Fruit fly (Drosophila melanogaster) whole organism, embryonic: ENCODE measurements around the gene CG32847.

Source experiments
- CG10431 ChIP-seq: fragments of 200-800 bp; sonication (Bioruptor generic); optimal IDR thresholded peaks from 3 replicates; lab custom pipeline; 2018; ENCODE audit warnings: missing biosample characterization, mild to moderate bottlenecking, missing genetic modification characterization
- CG10959 ChIP-seq: fragments of 200-800 bp; sonication (Bioruptor generic); IDR thresholded peaks from 2 replicates; pipeline ENCODE4 v1.3.6; 2022; ENCODE audit warnings: missing biosample characterization, missing genetic modification characterization
- CG10979 ChIP-seq: fragments of 200-800 bp; sonication (Bioruptor generic); optimal IDR thresholded peaks from 2 replicates; lab custom pipeline; 2018; ENCODE audit warnings: missing biosample characterization, mild to moderate bottlenecking, missing genetic modification characterization, moderate library complexity
- CG14860 ChIP-seq: fragments of 200-800 bp; sonication (Bioruptor generic); IDR thresholded peaks from 3 replicates; pipeline ENCODE4 v1.3.6; 2022; ENCODE audit warnings: missing biosample characterization, missing genetic modification characterization; ENCODE audit not compliant: partially characterized antibody
- CG14965 ChIP-seq: fragments of 200-800 bp; sonication (Bioruptor generic); optimal IDR thresholded peaks from 2 replicates; lab custom pipeline; 2016; ENCODE audit warnings: missing biosample characterization, missing genetic modification characterization, borderline replicate concordance
- CG17359 ChIP-seq: fragments of 200-800 bp; sonication (Bioruptor generic); optimal IDR thresholded peaks from 3 replicates; lab custom pipeline; 2018; ENCODE audit warnings: missing biosample characterization, mild to moderate bottlenecking, missing genetic modification characterization, moderate library complexity
- CG17829 ChIP-seq: fragments of 200-800 bp; optimal IDR thresholded peaks from 2 replicates; lab custom pipeline; 2019; ENCODE audit warnings: missing biosample characterization, mild to moderate bottlenecking, missing genetic modification characterization, moderate library complexity
- CG18619 ChIP-seq: fragments of 200-800 bp; sonication (Bioruptor generic); optimal IDR thresholded peaks from 3 replicates; lab custom pipeline; 2017; ENCODE audit warnings: missing biosample characterization, mild to moderate bottlenecking, missing genetic modification characterization
- CG18764 ChIP-seq: fragments of 200-800 bp; sonication (Bioruptor generic); optimal IDR thresholded peaks from 3 replicates; lab custom pipeline; 2016; ENCODE audit warnings: missing biosample characterization, missing genetic modification characterization
- CG33557 ChIP-seq: fragments of 200-800 bp; sonication (Bioruptor generic); optimal IDR thresholded peaks from 2 replicates; lab custom pipeline; 2019; ENCODE audit warnings: missing biosample characterization, mild to moderate bottlenecking, missing genetic modification characterization, moderate library complexity
- CG4282 ChIP-seq: fragments of 200-800 bp; sonication (Bioruptor generic); optimal IDR thresholded peaks from 2 replicates; lab custom pipeline; 2016; ENCODE audit warnings: missing biosample characterization, missing genetic modification characterization
- CG43689 ChIP-seq: fragments of 200-800 bp; sonication (Bioruptor generic); IDR thresholded peaks from 2 replicates; pipeline ENCODE4 v1.3.6; 2022; ENCODE audit warnings: missing biosample characterization, missing genetic modification characterization
- CG4424 ChIP-seq: fragments of 200-800 bp; sonication (Bioruptor generic); optimal IDR thresholded peaks from 3 replicates; lab custom pipeline; 2016; ENCODE audit warnings: missing biosample characterization, missing genetic modification characterization
- CG6689 ChIP-seq: fragments of 200-800 bp; sonication (Bioruptor generic); IDR thresholded peaks from 2 replicates; pipeline ENCODE4 v1.3.6; 2022; ENCODE audit warnings: missing biosample characterization, missing genetic modification characterization
- CG8089 ChIP-seq: fragments of 200-800 bp; sonication (Bioruptor generic); optimal IDR thresholded peaks from 3 replicates; lab custom pipeline; 2016; ENCODE audit warnings: missing biosample characterization, missing genetic modification characterization
- CG8290 ChIP-seq, 3 experiments: fragments of 200-800 bp; sonication (Bioruptor generic); optimal IDR thresholded peaks; 2 replicates each; lab custom pipeline; 2016 to 2019; ENCODE audit warnings: missing biosample characterization in 3 of 3, missing genetic modification characterization in 3 of 3, mild to moderate bottlenecking in 2 of 3, moderate library complexity in 1 of 3
- CG8944 ChIP-seq: fragments of 200-800 bp; sonication (Bioruptor generic); optimal IDR thresholded peaks from 3 replicates; lab custom pipeline; 2016; ENCODE audit warnings: missing biosample characterization, missing genetic modification characterization
- CG9437 ChIP-seq: fragments of 200-800 bp; sonication (Bioruptor generic); optimal IDR thresholded peaks from 2 replicates; lab custom pipeline; 2018; ENCODE audit warnings: missing biosample characterization, mild to moderate bottlenecking, missing genetic modification characterization
- Chrac-16 ChIP-seq: fragments of 200-800 bp; sonication (Bioruptor generic); optimal IDR thresholded peaks from 3 replicates; lab custom pipeline; 2016; ENCODE audit warnings: missing biosample characterization, missing genetic modification characterization
- CoRest ChIP-seq: fragments of 200-800 bp; sonication (Bioruptor generic); optimal IDR thresholded peaks from 3 replicates; lab custom pipeline; 2018; ENCODE audit warnings: missing biosample characterization, mild to moderate bottlenecking, missing genetic modification characterization, moderate library complexity
- Dfd ChIP-seq, 2 experiments: fragments of >200 bp; optimal IDR thresholded peaks; 2 replicates each; lab custom pipeline; 2017; ENCODE audit warnings: missing biosample characterization in 2 of 2, missing genetic modification characterization in 2 of 2
- Fer1 ChIP-seq: fragments of 200-800 bp; sonication (Bioruptor generic); optimal IDR thresholded peaks from 2 replicates; lab custom pipeline; 2017; ENCODE audit warnings: missing biosample characterization, mild to moderate bottlenecking, missing genetic modification characterization
- GATAe ChIP-seq: fragments of 200-800 bp; sonication (Bioruptor generic); conservative IDR thresholded peaks from 2 replicates; pipeline ENCODE4 v1.3.6; 2022; ENCODE audit warnings: missing biosample characterization, missing genetic modification characterization
- Gsc ChIP-seq: fragments of 200-800 bp; sonication (Bioruptor generic); IDR thresholded peaks from 2 replicates; pipeline ENCODE4 v1.3.6; 2022; ENCODE audit warnings: missing biosample characterization, missing genetic modification characterization
- H2.0 ChIP-seq: fragments of 200-800 bp; sonication (Bioruptor generic); IDR thresholded peaks from 2 replicates; pipeline ENCODE4 v1.3.6; 2022; ENCODE audit warnings: missing biosample characterization, missing genetic modification characterization
- MESR4 ChIP-seq: fragments of 200-800 bp; sonication (Bioruptor generic); optimal IDR thresholded peaks from 2 replicates; lab custom pipeline; 2018; ENCODE audit warnings: missing biosample characterization, mild to moderate bottlenecking, missing genetic modification characterization, moderate library complexity
- Ptx1 ChIP-seq: fragments of 200-800 bp; sonication (Bioruptor generic); IDR thresholded peaks from 2 replicates; pipeline ENCODE4 v1.3.6; 2022; ENCODE audit warnings: missing biosample characterization, missing genetic modification characterization
- ab ChIP-seq: fragments of 200-800 bp; sonication (Bioruptor generic); optimal IDR thresholded peaks from 2 replicates; lab custom pipeline; 2016; ENCODE audit warnings: missing biosample characterization, missing genetic modification characterization
- abd-A ChIP-seq: fragments of 200-800 bp; sonication (Bioruptor generic); optimal IDR thresholded peaks from 3 replicates; lab custom pipeline; 2019; ENCODE audit warnings: missing biosample characterization, mild to moderate bottlenecking, missing genetic modification characterization, moderate library complexity
- ara ChIP-seq: fragments of 200-800 bp; sonication (Bioruptor generic); IDR thresholded peaks from 2 replicates; pipeline ENCODE4 v1.3.6; 2022; ENCODE audit warnings: missing biosample characterization, missing genetic modification characterization
- bab2 ChIP-seq: fragments of 200-800 bp; sonication (Bioruptor generic); optimal IDR thresholded peaks from 2 replicates; lab custom pipeline; 2016; ENCODE audit warnings: missing biosample characterization, missing genetic modification characterization
- dmrt11E ChIP-seq: fragments of 200-800 bp; sonication (Bioruptor generic); optimal IDR thresholded peaks from 3 replicates; lab custom pipeline; 2018; ENCODE audit warnings: missing biosample characterization, mild to moderate bottlenecking, missing genetic modification characterization, moderate library complexity
- dpn ChIP-seq, 2 experiments: fragments of 200-800 bp; sonication (Bioruptor generic); optimal IDR thresholded peaks; 3 replicates each; lab custom pipeline; 2016; ENCODE audit warnings: missing biosample characterization in 2 of 2, missing genetic modification characterization in 2 of 2
- gsb-n ChIP-seq: fragments of 200-800 bp; sonication (Bioruptor generic); optimal IDR thresholded peaks from 3 replicates; lab custom pipeline; 2018; ENCODE audit warnings: missing biosample characterization, mild to moderate bottlenecking, missing genetic modification characterization
- hbn ChIP-seq: fragments of 200-800 bp; sonication (Bioruptor generic); IDR thresholded peaks from 2 replicates; pipeline ENCODE4 v1.3.6; 2022; ENCODE audit warnings: missing biosample characterization, missing genetic modification characterization; ENCODE audit not compliant: partially characterized antibody
- hkb ChIP-seq, 2 experiments: fragments of 200-800 bp in 1 of 2; fragments of >200 bp in 1 of 2; sonication (Bioruptor generic) in 1 of 2; IDR thresholded peaks in 1 of 2; optimal IDR thresholded peaks in 1 of 2; 2 replicates each; pipeline versions ENCODE4 v1.3.6 to Lab custom; 2017 to 2022; ENCODE audit warnings: missing biosample characterization in 1 of 2, missing genetic modification characterization in 1 of 2
- hth ChIP-seq: fragments of >200 bp; optimal IDR thresholded peaks from 2 replicates; lab custom pipeline; 2017; ENCODE audit warnings: inconsistent platforms
- kay ChIP-seq: fragments of 200-800 bp; sonication (Bioruptor generic); optimal IDR thresholded peaks from 2 replicates; lab custom pipeline; 2016; ENCODE audit warnings: missing biosample characterization, missing genetic modification characterization
- kni ChIP-seq: fragments of 200-800 bp; sonication (Bioruptor generic); optimal IDR thresholded peaks from 3 replicates; lab custom pipeline; 2017; ENCODE audit warnings: mild to moderate bottlenecking, missing biosample characterization, missing genetic modification reagents, missing genetic modification characterization
- lov ChIP-seq, 2 experiments: fragments of 200-800 bp in 1 of 2; fragments of >200 bp in 1 of 2; sonication (Bioruptor generic) in 1 of 2; IDR thresholded peaks in 1 of 2; optimal IDR thresholded peaks in 1 of 2; 2 replicates in 1 of 2; 3 replicates in 1 of 2; pipeline versions ENCODE4 v1.3.6 to Lab custom; 2017 to 2022; ENCODE audit warnings: missing biosample characterization in 1 of 2, missing genetic modification characterization in 1 of 2
- luna ChIP-seq: fragments of 200-800 bp; sonication (Bioruptor generic); optimal IDR thresholded peaks from 2 replicates; lab custom pipeline; 2016; ENCODE audit warnings: missing biosample characterization, missing genetic modification characterization
- otp ChIP-seq: fragments of 200-800 bp; sonication (Bioruptor generic); IDR thresholded peaks from 3 replicates; pipeline ENCODE4, ENCODE4 v1.3.6; 2022; ENCODE audit warnings: missing biosample characterization, missing genetic modification characterization
- sc ChIP-seq, 3 experiments: fragments of >200 bp in 2 of 3; fragments of 200-800 bp in 1 of 3; sonication (Bioruptor generic) in 1 of 3; optimal IDR thresholded peaks; 2 replicates in 2 of 3; 3 replicates in 1 of 3; lab custom pipeline; 2017; ENCODE audit warnings: mild to moderate bottlenecking in 1 of 3, missing biosample characterization in 1 of 3, missing genetic modification characterization in 1 of 3, missing genetic modification reagents in 1 of 3
- schlank ChIP-seq: fragments of 200-800 bp; sonication (Bioruptor generic); optimal IDR thresholded peaks from 2 replicates; lab custom pipeline; 2018; ENCODE audit warnings: missing biosample characterization, mild to moderate bottlenecking, missing genetic modification characterization
- sima ChIP-seq: fragments of 200-800 bp; sonication (Bioruptor generic); optimal IDR thresholded peaks from 2 replicates; lab custom pipeline; 2016; ENCODE audit warnings: missing biosample characterization, missing genetic modification characterization
- sob ChIP-seq: fragments of 200-800 bp; sonication (Bioruptor generic); IDR thresholded peaks from 2 replicates; pipeline ENCODE4 v1.3.6; 2022; ENCODE audit warnings: missing biosample characterization, missing genetic modification characterization
- vvl ChIP-seq: fragments of 200-800 bp; sonication (Bioruptor generic); IDR thresholded peaks from 2 replicates; pipeline ENCODE4 v1.3.6; 2022; ENCODE audit warnings: missing biosample characterization, missing genetic modification characterization
- zfh2 ChIP-seq: fragments of 200-800 bp; sonication (Bioruptor generic); optimal IDR thresholded peaks from 2 replicates; lab custom pipeline; 2016; ENCODE audit warnings: missing biosample characterization, missing genetic modification characterization

The CG32847 gene

dm6 chr3L:15094589-15095288 lies 26.6 kb upstream of the CG32847 start, which contains the start of the genes sstn, Plp and GlyRS (continued):
- TF ChIP-seq CG8089 (GFP tag; lab: Kevin White, UChicago) = no peak
- TF ChIP-seq GATAe (GFP tag; lab: Robert Waterston, UW) = no peak
- no peak for TF ChIP-seq Ptx1
- peak; percentile 57 for TF ChIP-seq CG18619
- no peak for TF ChIP-seq CG4282 (GFP tag; lab: Kevin White, UChicago)
- TF ChIP-seq ara (GFP tag; lab: Robert Waterston, UW) = no peak
- TF ChIP-seq Dfd (GFP tag; optimal IDR thresholded peaks at IDR 0.05; lab: Kevin White, UChicago) = no peak
- TF ChIP-seq H2.0 = no peak
- peak in 1 of 2 experiments; percentile 39 for TF ChIP-seq dpn (GFP tag; optimal IDR thresholded peaks at IDR 0.05; lab: Kevin White, UChicago)
- no peak for TF ChIP-seq CG43689 (GFP tag; lab: Robert Waterston, UW)
- no peak for TF ChIP-seq sob (GFP tag; lab: Robert Waterston, UW)
- TF ChIP-seq schlank (tag; lab: Kevin White, UChicago) = no peak
- no peak for TF ChIP-seq sc (optimal IDR thresholded peaks at IDR 0.05; lab: Kevin White, UChicago)
- peak; percentile 26 for TF ChIP-seq sc (GFP tag; optimal IDR thresholded peaks at IDR 0.05; lab: Kevin White, UChicago)
- peak; percentile 34 for TF ChIP-seq CG4424 (GFP tag; lab: Kevin White, UChicago)
- TF ChIP-seq lov (optimal IDR thresholded peaks at IDR 0.05; lab: Kevin White, UChicago) = no peak
- TF ChIP-seq lov (GFP tag; IDR thresholded peaks at IDR 0.05; lab: Robert Waterston, UW) = no peak
- peak; percentile 36 for TF ChIP-seq dmrt11E (tag; lab: Kevin White, UChicago)
- TF ChIP-seq CG14965 = no peak
- TF ChIP-seq Fer1 (GFP tag; lab: Kevin White, UChicago) = peak; percentile 32
- peak; percentile 51; the same call in 1 of the 2 replicates for TF ChIP-seq vvl (GFP tag; lab: Robert Waterston, UW)
- no peak; the same call in 2 of the 3 replicates for TF ChIP-seq CG14860 (GFP tag; lab: Robert Waterston, UW)
- peak; percentile 43; the same call in 1 of the 2 replicates for TF ChIP-seq hbn (GFP tag; lab: Robert Waterston, UW)
- TF ChIP-seq MESR4 (GFP tag; lab: Kevin White, UChicago) = peak; percentile 72
- peak; percentile 61 for TF ChIP-seq CG8290 (GFP tag; optimal IDR thresholded peaks at IDR 0.05; lab: Kevin White, UChicago)
- peak in 1 of 2 experiments; percentile 1 for TF ChIP-seq CG8290 (tag; optimal IDR thresholded peaks at IDR 0.05; lab: Kevin White, UChicago)
- TF ChIP-seq CG10431 (GFP tag; lab: Kevin White, UChicago) = peak; percentile 7
- no peak for TF ChIP-seq bab2 (GFP tag; lab: Kevin White, UChicago)
- no peak for TF ChIP-seq abd-A (tag; lab: Kevin White, UChicago)
- no peak for TF ChIP-seq kni (GFP tag; lab: Kevin White, UChicago)
- peak; percentile 38 for TF ChIP-seq Chrac-16 (GFP tag; lab: Kevin White, UChicago)
- TF ChIP-seq CG33557 (GFP tag; lab: Kevin White, UChicago) = peak; percentile 58
- TF ChIP-seq CG18764 (GFP tag; lab: Kevin White, UChicago) = no peak
- peak; percentile 67 for TF ChIP-seq CoRest (tag; lab: Kevin White, UChicago)
- TF ChIP-seq CG17829 = peak; percentile 55
- peak; percentile 14 for TF ChIP-seq zfh2
- TF ChIP-seq gsb-n = peak; percentile 38
- TF ChIP-seq CG9437 (GFP tag; lab: Kevin White, UChicago) = no peak
- TF ChIP-seq otp (GFP tag; lab: Robert Waterston, UW) = no peak
- no peak for TF ChIP-seq sima (GFP tag; lab: Kevin White, UChicago)
- TF ChIP-seq CG10979 (tag; lab: Kevin White, UChicago) = peak; percentile 22
- TF ChIP-seq hth = no peak
- no peak for TF ChIP-seq hkb (optimal IDR thresholded peaks at IDR 0.05; lab: Kevin White, UChicago)
- no peak for TF ChIP-seq hkb (GFP tag; IDR thresholded peaks at IDR 0.05; lab: Robert Waterston, UW)
- TF ChIP-seq CG6689 = no peak
- TF ChIP-seq CG17359 (tag; lab: Kevin White, UChicago) = no peak
- TF ChIP-seq Gsc (GFP tag; lab: Robert Waterston, UW) = no peak
- no peak for TF ChIP-seq ab (GFP tag; lab: Kevin White, UChicago)
- TF ChIP-seq luna = no peak
- no peak for TF ChIP-seq kay
- no peak for TF ChIP-seq CG10959 (GFP tag; lab: Robert Waterston, UW)
- TF ChIP-seq CG8944 (GFP tag; lab: Kevin White, UChicago) = no peak
